Fruit fly (Drosophila melanogaster) whole organism, embryonic: Measurements from ENCODE around the gene CG13113.

Source experiments
- Antp ChIP-seq: fragments of 200-800 bp; sonication (Bioruptor generic); optimal IDR thresholded peaks from 3 replicates; lab custom pipeline; 2016; ENCODE audit warnings: missing biosample characterization, missing genetic modification characterization
- Atf-2 ChIP-seq: fragments of 200-800 bp; sonication (Bioruptor generic); optimal IDR thresholded peaks from 2 replicates; lab custom pipeline; 2016; ENCODE audit warnings: missing biosample characterization, missing genetic modification characterization
- CG10209 ChIP-seq: fragments of 200-800 bp; sonication (Bioruptor generic); optimal IDR thresholded peaks from 3 replicates; lab custom pipeline; 2017; ENCODE audit warnings: missing biosample characterization, mild to moderate bottlenecking, missing genetic modification characterization, missing genetic modification reagents
- CG10267 ChIP-seq: fragments of 200-800 bp; sonication (Bioruptor generic); optimal IDR thresholded peaks from 2 replicates; lab custom pipeline; 2018; ENCODE audit warnings: missing biosample characterization, mild to moderate bottlenecking, missing genetic modification characterization, moderate library complexity
- CG11504 ChIP-seq: fragments of 200-800 bp; sonication (Bioruptor generic); optimal IDR thresholded peaks from 3 replicates; lab custom pipeline; 2019; ENCODE audit warnings: missing biosample characterization, mild to moderate bottlenecking, missing genetic modification characterization, moderate library complexity
- CG14860 ChIP-seq: fragments of 200-800 bp; sonication (Bioruptor generic); IDR thresholded peaks from 3 replicates; pipeline ENCODE4 v1.3.6; 2022; ENCODE audit warnings: missing biosample characterization, missing genetic modification characterization; ENCODE audit not compliant: partially characterized antibody
- CG1647 ChIP-seq: fragments of 200-800 bp; sonication (Bioruptor generic); optimal IDR thresholded peaks from 3 replicates; lab custom pipeline; 2016; ENCODE audit warnings: missing biosample characterization, missing genetic modification characterization
- CG2116 ChIP-seq: fragments of 200-800 bp; sonication (Bioruptor generic); optimal IDR thresholded peaks from 3 replicates; lab custom pipeline; 2018; ENCODE audit warnings: missing biosample characterization, mild to moderate bottlenecking, missing genetic modification characterization
- CG2712 ChIP-seq: fragments of 200-800 bp; optimal IDR thresholded peaks from 3 replicates; lab custom pipeline; 2019; ENCODE audit warnings: missing biosample characterization, mild to moderate bottlenecking, missing genetic modification characterization, moderate library complexity
- CG30403 ChIP-seq: fragments of 200-800 bp; sonication (Bioruptor generic); optimal IDR thresholded peaks from 3 replicates; lab custom pipeline; 2016; ENCODE audit warnings: missing biosample characterization, missing genetic modification characterization
- CG31388 ChIP-seq: fragments of 200-800 bp; sonication (Bioruptor generic); optimal IDR thresholded peaks from 2 replicates; lab custom pipeline; 2016; ENCODE audit warnings: missing biosample characterization, missing genetic modification characterization
- CG4282 ChIP-seq: fragments of 200-800 bp; sonication (Bioruptor generic); optimal IDR thresholded peaks from 2 replicates; lab custom pipeline; 2016; ENCODE audit warnings: missing biosample characterization, missing genetic modification characterization
- CG4707 ChIP-seq: fragments of 200-800 bp; sonication (Bioruptor generic); optimal IDR thresholded peaks from 2 replicates; lab custom pipeline; 2018; ENCODE audit warnings: missing biosample characterization, mild to moderate bottlenecking, missing genetic modification characterization, moderate library complexity
- CG6254 ChIP-seq: fragments of 200-800 bp; sonication (Bioruptor generic); optimal IDR thresholded peaks from 3 replicates; lab custom pipeline; 2017; ENCODE audit warnings: mild to moderate bottlenecking, missing biosample characterization, missing genetic modification reagents, missing genetic modification characterization
- CG7372 ChIP-seq: fragments of 200-800 bp; sonication (Bioruptor generic); IDR thresholded peaks from 2 replicates; pipeline ENCODE4 v1.3.6; 2022; ENCODE audit warnings: missing biosample characterization, missing genetic modification characterization
- CG8765 ChIP-seq: fragments of 200-800 bp; sonication (Bioruptor generic); IDR thresholded peaks from 2 replicates; pipeline ENCODE4 v1.3.6; 2022; ENCODE audit warnings: missing biosample characterization, missing genetic modification characterization
- E2f1 ChIP-seq: fragments of 200-800 bp; sonication (Bioruptor generic); IDR thresholded peaks from 2 replicates; pipeline ENCODE4 v1.3.6; 2022; ENCODE audit warnings: missing biosample characterization, missing genetic modification characterization
- HLH54F ChIP-seq: fragments of 200-800 bp; sonication (Bioruptor generic); optimal IDR thresholded peaks from 3 replicates; lab custom pipeline; 2016; ENCODE audit warnings: missing biosample characterization, missing genetic modification characterization
- Hmr ChIP-seq: fragments of 200-800 bp; sonication (Bioruptor generic); optimal IDR thresholded peaks from 3 replicates; lab custom pipeline; 2017; ENCODE audit warnings: mild to moderate bottlenecking, missing biosample characterization, missing genetic modification reagents, missing genetic modification characterization
- Hsf ChIP-seq: fragments of 200-800 bp; sonication (Bioruptor generic); optimal IDR thresholded peaks from 3 replicates; lab custom pipeline; 2016; ENCODE audit warnings: missing biosample characterization, missing genetic modification characterization
- Mrtf ChIP-seq: fragments of 200-800 bp; sonication (Bioruptor generic); IDR thresholded peaks from 3 replicates; pipeline ENCODE4 v1.3.6; 2022; ENCODE audit warnings: missing biosample characterization, missing genetic modification characterization
- Nf-YB ChIP-seq: fragments of 200-800 bp; sonication (Bioruptor generic); optimal IDR thresholded peaks from 3 replicates; lab custom pipeline; 2019; ENCODE audit warnings: missing biosample characterization, mild to moderate bottlenecking, missing genetic modification characterization, moderate library complexity
- NfI ChIP-seq: fragments of 200-800 bp; sonication (Bioruptor generic); optimal IDR thresholded peaks from 3 replicates; lab custom pipeline; 2018; ENCODE audit warnings: missing biosample characterization, mild to moderate bottlenecking, missing genetic modification characterization, moderate library complexity
- Oaz ChIP-seq: fragments of 200-800 bp; sonication (Bioruptor generic); IDR thresholded peaks from 2 replicates; pipeline ENCODE4 v1.3.6; 2022; ENCODE audit warnings: missing biosample characterization, missing genetic modification characterization
- Oli ChIP-seq: fragments of 200-800 bp; sonication (Bioruptor generic); optimal IDR thresholded peaks from 2 replicates; lab custom pipeline; 2018; ENCODE audit warnings: missing biosample characterization, mild to moderate bottlenecking, missing genetic modification characterization, moderate library complexity
- Ptx1 ChIP-seq: fragments of 200-800 bp; sonication (Bioruptor generic); IDR thresholded peaks from 2 replicates; pipeline ENCODE4 v1.3.6; 2022; ENCODE audit warnings: missing biosample characterization, missing genetic modification characterization
- Sin3A ChIP-seq: fragments of >200 bp; optimal IDR thresholded peaks from 2 replicates; lab custom pipeline; 2018
- cas ChIP-seq: fragments of 200-800 bp; sonication (Bioruptor generic); IDR thresholded peaks from 2 replicates; pipeline ENCODE4 v1.3.6; 2022; ENCODE audit warnings: missing biosample characterization, missing genetic modification characterization
- dimm ChIP-seq: fragments of 200-800 bp; sonication (Bioruptor generic); IDR thresholded peaks from 2 replicates; pipeline ENCODE4 v1.3.6; 2022; ENCODE audit warnings: missing biosample characterization, missing genetic modification characterization
- eve ChIP-seq, 2 experiments: fragments of >200 bp; optimal IDR thresholded peaks; 2 replicates each; lab custom pipeline; 2017; ENCODE audit warnings: missing biosample characterization in 2 of 2, missing genetic modification characterization in 2 of 2
- exex ChIP-seq: fragments of 200-800 bp; sonication (Bioruptor generic); optimal IDR thresholded peaks from 4 replicates; lab custom pipeline; 2018; ENCODE audit warnings: missing biosample characterization, mild to moderate bottlenecking, missing genetic modification characterization, moderate library complexity
- eyg ChIP-seq: fragments of 200-800 bp; sonication (Bioruptor generic); optimal IDR thresholded peaks from 3 replicates; lab custom pipeline; 2016; ENCODE audit warnings: missing biosample characterization, missing genetic modification characterization
- ftz-f1 ChIP-seq: fragments of 200-800 bp; sonication (Bioruptor generic); optimal IDR thresholded peaks from 2 replicates; lab custom pipeline; 2016; ENCODE audit warnings: missing biosample characterization, missing genetic modification characterization
- jing ChIP-seq: fragments of 200-800 bp; sonication (Bioruptor generic); optimal IDR thresholded peaks from 2 replicates; lab custom pipeline; 2018; ENCODE audit warnings: missing biosample characterization, mild to moderate bottlenecking, missing genetic modification characterization
- nmo ChIP-seq: fragments of 200-800 bp; sonication (Bioruptor generic); optimal IDR thresholded peaks from 2 replicates; lab custom pipeline; 2018; ENCODE audit warnings: missing biosample characterization, mild to moderate bottlenecking, missing genetic modification characterization, moderate library complexity
- pum ChIP-seq: fragments of 200-800 bp; sonication (Bioruptor generic); optimal IDR thresholded peaks from 2 replicates; lab custom pipeline; 2016; ENCODE audit warnings: missing biosample characterization, missing genetic modification characterization
- row ChIP-seq: fragments of 200-800 bp; sonication (Bioruptor generic); IDR thresholded peaks from 3 replicates; pipeline ENCODE4 v1.3.6; 2022; ENCODE audit warnings: missing biosample characterization, missing genetic modification characterization
- salm ChIP-seq: fragments of 200-800 bp; sonication (Bioruptor generic); optimal IDR thresholded peaks from 2 replicates; lab custom pipeline; 2018; ENCODE audit warnings: missing biosample characterization, mild to moderate bottlenecking, missing genetic modification characterization
- scrt ChIP-seq: fragments of 200-800 bp; sonication (Bioruptor generic); optimal IDR thresholded peaks from 2 replicates; lab custom pipeline; 2018; ENCODE audit warnings: missing biosample characterization, mild to moderate bottlenecking, missing genetic modification characterization, moderate library complexity
- sr ChIP-seq: fragments of 200-800 bp; sonication (Bioruptor generic); IDR thresholded peaks from 3 replicates; pipeline ENCODE4 v1.3.6; 2022; ENCODE audit warnings: missing biosample characterization, missing genetic modification characterization
- tgo ChIP-seq: fragments of 200-800 bp; sonication (Bioruptor generic); IDR thresholded peaks from 3 replicates; pipeline ENCODE4 v1.3.6; 2022; ENCODE audit warnings: missing biosample characterization, missing genetic modification characterization
- vnd ChIP-seq: fragments of 200-800 bp; sonication (Bioruptor generic); IDR thresholded peaks from 3 replicates; pipeline ENCODE4 v1.3.6; 2022; ENCODE audit warnings: missing biosample characterization, missing genetic modification characterization; ENCODE audit not compliant: partially characterized antibody

CG13113 gene

DNA sequence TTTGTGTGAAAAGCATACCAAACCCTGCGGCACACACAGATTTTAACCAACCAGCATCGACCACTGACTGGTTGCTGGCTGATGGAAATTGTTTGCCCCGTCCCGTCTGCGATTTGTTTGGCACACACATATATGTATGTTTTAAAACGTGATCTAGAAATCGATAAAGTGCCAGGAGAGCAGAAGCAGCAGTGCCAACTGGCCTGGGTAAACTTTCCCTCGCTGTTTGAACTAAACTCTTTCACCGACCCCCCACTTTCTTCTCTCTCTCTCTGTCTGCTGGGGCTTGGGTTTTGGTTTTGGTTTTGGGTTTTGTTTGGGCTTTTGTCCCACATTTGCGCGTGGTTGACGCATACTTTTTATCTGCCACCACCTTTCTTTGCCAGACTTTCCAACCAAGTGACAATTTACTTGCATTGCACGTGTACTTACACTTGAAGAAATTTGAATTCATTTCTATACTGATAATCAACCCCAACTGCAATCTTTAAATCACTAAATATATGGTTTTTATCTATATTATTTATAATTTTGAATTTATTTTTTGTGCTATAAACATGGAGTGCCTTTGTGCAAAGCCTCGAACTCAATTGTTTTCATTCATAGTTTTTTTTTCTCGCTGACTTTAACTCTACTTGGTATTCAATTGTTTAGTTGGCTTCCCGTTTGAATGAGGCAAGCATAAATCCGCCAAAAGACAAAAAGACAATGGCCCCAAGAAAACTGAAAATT lies 38.4 kb upstream of the CG13113 start (continued):
- TF ChIP-seq scrt (GFP tag; lab: Kevin White, UChicago) (no peak), dimm (GFP tag; lab: Robert Waterston, UW) (no peak), CG2116 (GFP tag; lab: Kevin White, UChicago) (no peak), Atf-2 (GFP tag; lab: Kevin White, UChicago) (no peak), eyg (GFP tag; lab: Kevin White, UChicago) (no peak), pum (no peak), jing (GFP tag; lab: Kevin White, UChicago) (no peak), CG14860 (GFP tag; lab: Robert Waterston, UW) (no peak), cas (no peak), HLH54F (GFP tag; lab: Kevin White, UChicago) (no peak), CG10209 (GFP tag; lab: Kevin White, UChicago) (no peak), Oli (tag; lab: Kevin White, UChicago) (peak; percentile 29), CG30403 (GFP tag; lab: Kevin White, UChicago) (no peak), CG4282 (no peak), NfI (GFP tag; lab: Kevin White, UChicago) (no peak), salm (tag; lab: Kevin White, UChicago) (no peak), CG11504 (tag; lab: Kevin White, UChicago) (peak; percentile 37), Antp (no peak), E2f1 (GFP tag; lab: Robert Waterston, UW) (no peak), CG1647 (GFP tag; lab: Kevin White, UChicago) (no peak), Nf-YB (GFP tag; lab: Kevin White, UChicago) (no peak), nmo (GFP tag; lab: Kevin White, UChicago) (peak; percentile 34), Mrtf (GFP tag; lab: Robert Waterston, UW) (no peak), Oaz (GFP tag; lab: Robert Waterston, UW) (no peak), Hmr (GFP tag; lab: Kevin White, UChicago) (no peak), CG4707 (GFP tag; lab: Kevin White, UChicago) (no peak), CG31388 (GFP tag; lab: Kevin White, UChicago) (no peak), CG8765 (GFP tag; lab: Robert Waterston, UW) (no peak), ftz-f1 (no peak), CG2712 (tag; lab: Kevin White, UChicago) (peak; percentile 20), exex (no peak), Sin3A (lab: Kevin White, UChicago) (no peak), CG6254 (GFP tag; lab: Kevin White, UChicago) (no peak), CG10267 (tag; lab: Kevin White, UChicago) (no peak), Hsf (no peak), vnd (GFP tag; lab: Robert Waterston, UW) (no peak), eve (GFP tag; optimal IDR thresholded peaks at IDR 0.05; lab: Kevin White, UChicago) (peak in 1 of 2 experiments; percentile 16), CG7372 (GFP tag; lab: Robert Waterston, UW) (no peak), row (GFP tag; lab: Robert Waterston, UW) (no peak), sr (no peak), tgo (GFP tag; lab: Robert Waterston, UW) (no peak), Ptx1 (GFP tag; lab: Robert Waterston, UW) (no peak)
